Fruit fly (Drosophila melanogaster): ENCODE data around the gene CG6503.

- TF ChIP-seq CG8478 (optimal IDR thresholded peaks at IDR 0.05) = no peak
- TF ChIP-seq CTCF (optimal IDR thresholded peaks at IDR 0.05) = no peak
Measured at dm6 chr3R:26465121-26465520, 40.2 kb upstream of the CG6503 start.

Data from S2 (cell line).